Worm (Caenorhabditis elegans): ENCODE data around the gene W03C9.1.

Gene W03C9.1

DNA sequence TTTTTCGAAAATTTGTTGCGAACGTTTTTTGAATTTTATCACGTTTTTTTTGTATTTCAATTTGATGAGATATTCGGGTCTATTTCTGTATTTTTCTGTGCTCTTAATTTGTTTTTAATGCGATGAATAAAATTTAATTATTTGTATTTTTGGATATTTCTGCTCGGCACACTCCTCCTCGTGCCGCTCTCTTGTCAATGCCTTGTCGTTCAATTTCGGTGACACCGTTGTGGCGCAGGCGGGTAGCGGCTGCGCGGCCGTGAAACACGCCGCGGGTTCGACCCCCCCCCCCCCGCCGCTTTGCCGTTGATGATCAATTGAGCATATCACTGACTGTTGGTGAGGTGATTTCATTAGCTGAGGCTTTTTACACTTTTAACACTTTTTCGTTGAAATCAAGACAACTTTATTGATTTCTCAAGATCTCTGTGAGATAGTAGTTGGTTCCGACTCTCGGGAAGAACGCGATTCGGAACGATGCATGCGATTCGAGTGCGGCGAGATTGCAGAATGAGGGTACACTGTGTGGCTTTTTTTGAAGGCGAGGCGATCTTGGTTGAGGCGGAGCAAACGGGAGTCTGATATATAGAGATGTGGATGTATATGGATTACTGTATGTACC, 1.2 kb downstream of the W03C9.1 start (continued):
- peak; percentile 89 for TF ChIP-seq rpc-1 (optimal IDR thresholded peaks at IDR 0.05)
- peak; percentile 96 for TF ChIP-seq rpc-1 (tag; optimal IDR thresholded peaks at IDR 0.05)
- TF ChIP-seq hmg-20 (GFP tag; IDR thresholded peaks at IDR 0.05) = peak; percentile 91

- TF ChIP-seq F10E7.11 (tag; optimal IDR thresholded peaks at IDR 0.05) (no peak), lsl-1 (GFP tag; optimal IDR thresholded peaks at IDR 0.05) (peak; percentile 74), nhr-90 (tag; optimal IDR thresholded peaks at IDR 0.05) (peak; percentile 14), nhr-80 (tag; optimal IDR thresholded peaks at IDR 0.05) (peak; percentile 8), K12H6.12 (tag; optimal IDR thresholded peaks at IDR 0.05) (peak; percentile 12), him-1 (tag; optimal IDR thresholded peaks at IDR 0.05) (peak; percentile 53), B0261.1 (tag; optimal IDR thresholded peaks at IDR 0.05) (peak; percentile 81), nfyb-1 (GFP tag; IDR thresholded peaks at IDR 0.05) (peak; percentile 59), ztf-18 (tag; optimal IDR thresholded peaks at IDR 0.05) (peak; percentile 7), attf-5 (GFP tag; optimal IDR thresholded peaks at IDR 0.05) (peak; percentile 18), die-1 (tag; optimal IDR thresholded peaks at IDR 0.05) (peak; percentile 49), B0019.2 (GFP tag; conservative IDR thresholded peaks at IDR 0.05) (0 out of 2 replicates have a peak, but pooled peaks have one; percentile 30), attf-3 (GFP tag; conservative IDR thresholded peaks at IDR 0.05) (0 out of 2 replicates have a peak, but pooled peaks have one; percentile 40), tbp1 (GFP tag; optimal IDR thresholded peaks at IDR 0.05) (peak; percentile 89), zfh-2 (GFP tag; conservative IDR thresholded peaks at IDR 0.05) (peak; percentile 42; the same call in 1 of the 2 replicates), F49E8.2 (tag; optimal IDR thresholded peaks at IDR 0.05; ENCODE audit: insufficient read depth) (peak; percentile 32), lag-1 (GFP tag; IDR thresholded peaks at IDR 0.05) (no peak), nfya-2 (GFP tag; IDR thresholded peaks at IDR 0.05) (no peak), hmg-1.2 (GFP tag; IDR thresholded peaks at IDR 0.05) (peak; percentile 63), ama-1 (optimal IDR thresholded peaks at IDR 0.05) (no peak), ama-1 (GFP tag; optimal IDR thresholded peaks at IDR 0.05) (peak in 1 of 2 experiments; percentile 37), hlh-12 (tag; optimal IDR thresholded peaks at IDR 0.05) (no peak), D2030.7 (GFP tag; IDR thresholded peaks at IDR 0.05) (peak; percentile 63; the same call in 1 of the 2 replicates), mcd-1 (GFP tag; IDR thresholded peaks at IDR 0.05) (peak; percentile 60), cebp-2 (GFP tag; IDR thresholded peaks at IDR 0.05) (no peak), ceh-27 (GFP tag; optimal IDR thresholded peaks at IDR 0.05) (peak; percentile 56), lir-1 (GFP tag; conservative IDR thresholded peaks at IDR 0.05) (no peak), pbrm-1 (GFP tag; IDR thresholded peaks at IDR 0.05) (peak; percentile 42; the same call in 1 of the 2 replicates), ceh-58 (GFP tag; IDR thresholded peaks at IDR 0.05) (no peak), lin-40 (tag; optimal IDR thresholded peaks at IDR 0.05) (peak; percentile 48), madf-6 (GFP tag; IDR thresholded peaks at IDR 0.05) (no peak), zim-3 (tag; optimal IDR thresholded peaks at IDR 0.05) (no peak), rpc-1 (optimal IDR thresholded peaks at IDR 0.05) (peak; percentile 46), rpc-1 (tag; optimal IDR thresholded peaks at IDR 0.05) (peak; percentile 69), lin-54 (GFP tag; optimal IDR thresholded peaks at IDR 0.05) (peak; percentile 5), aptf-3 (GFP tag; IDR thresholded peaks at IDR 0.05) (no peak), ztf-25 (GFP tag; IDR thresholded peaks at IDR 0.05) (0 out of 2 replicates have a peak, but pooled peaks have one; percentile 24), ztf-26 (tag; optimal IDR thresholded peaks at IDR 0.05) (peak; percentile 17), F23B12.7 (tag; optimal IDR thresholded peaks at IDR 0.05; ENCODE audit: insufficient read depth) (peak; percentile 43), snpc-4 (GFP tag; optimal IDR thresholded peaks at IDR 0.05) (no peak), snpc-4 (tag; optimal IDR thresholded peaks at IDR 0.05) (peak in 3 of 4 experiments; percentile 12 to 43 (median 42)), F33H1.4 (GFP tag; IDR thresholded peaks at IDR 0.05) (peak; percentile 30; the same call in 1 of the 2 replicates), lin-35 (GFP tag; optimal IDR thresholded peaks at IDR 0.05) (peak in 1 of 3 experiments; percentile 5), Y95B8A.8 (GFP tag; IDR thresholded peaks at IDR 0.05) (no peak)
Measured at ce11 chrII:11958793-11959574, 2.9 kb downstream of the W03C9.1 start.

All from whole organism, young adult.